Fruit fly (Drosophila melanogaster): Measurements from ENCODE around the gene CG9515.

CG9515 gene

dm6 chr2L:8958046-8958497 lies 15.0 kb upstream of the CG9515 start (continued):
- TF ChIP-seq ash1 (GFP tag; optimal IDR thresholded peaks at IDR 0.05) (peak; percentile 51), disco-r (GFP tag; optimal IDR thresholded peaks at IDR 0.05) (peak; percentile 68), Deaf1 (tag; optimal IDR thresholded peaks at IDR 0.05) (peak; percentile 77), CG1602 (GFP tag; optimal IDR thresholded peaks at IDR 0.05) (peak; percentile 94), HmgZ (tag; optimal IDR thresholded peaks at IDR 0.05) (peak; percentile 91), CG13296 (GFP tag; optimal IDR thresholded peaks at IDR 0.05) (peak; percentile 84), exex (tag; optimal IDR thresholded peaks at IDR 0.05) (peak; percentile 66), CG2875 (GFP tag; optimal IDR thresholded peaks at IDR 0.05) (peak; percentile 89), kay (GFP tag; optimal IDR thresholded peaks at IDR 0.05) (peak; percentile 92), cas (GFP tag; IDR thresholded peaks at IDR 0.05) (peak; percentile 93), Atf3 (GFP tag; optimal IDR thresholded peaks at IDR 0.05) (peak; percentile 96), CHES-1-like (GFP tag; optimal IDR thresholded peaks at IDR 0.05) (peak; percentile 89), sqz (GFP tag; optimal IDR thresholded peaks at IDR 0.05) (peak; percentile 47), slp2 (GFP tag; optimal IDR thresholded peaks at IDR 0.05) (peak; percentile 95), hb (GFP tag; IDR thresholded peaks at IDR 0.05; ENCODE audit: partially characterized antibody) (no peak), CG9797 (GFP tag; optimal IDR thresholded peaks at IDR 0.05) (no peak), ci (GFP tag; IDR thresholded peaks at IDR 0.05) (peak; percentile 98), sisA (GFP tag; IDR thresholded peaks at IDR 0.05) (peak; percentile 98), CG12299 (tag; optimal IDR thresholded peaks at IDR 0.05) (peak; percentile 93), CG3838 (GFP tag; optimal IDR thresholded peaks at IDR 0.05) (peak; percentile 92), bcd (GFP tag; optimal IDR thresholded peaks at IDR 0.05) (peak; percentile 90), chm (GFP tag; IDR thresholded peaks at IDR 0.05) (peak; percentile 98), H15 (GFP tag; IDR thresholded peaks at IDR 0.05) (peak; percentile 98), CG17568 (GFP tag; optimal IDR thresholded peaks at IDR 0.05) (peak; percentile 88), dm (GFP tag; optimal IDR thresholded peaks at IDR 0.05) (peak; percentile 88), jing (GFP tag; optimal IDR thresholded peaks at IDR 0.05) (peak; percentile 91), CG17612 (GFP tag; IDR thresholded peaks at IDR 0.05) (peak; percentile 94), Nf-YB (GFP tag; optimal IDR thresholded peaks at IDR 0.05) (peak; percentile 79), CG34422 (GFP tag; IDR thresholded peaks at IDR 0.05) (peak; percentile 99), klu (GFP tag; IDR thresholded peaks at IDR 0.05) (peak; percentile 94), kni (GFP tag; optimal IDR thresholded peaks at IDR 0.05) (peak; percentile 45), Blimp-1 (GFP tag; optimal IDR thresholded peaks at IDR 0.05) (peak; percentile 93), zf30C (GFP tag; optimal IDR thresholded peaks at IDR 0.05) (peak; percentile 97), z (GFP tag; IDR thresholded peaks at IDR 0.05) (peak; percentile 92), fd96Cb (tag; optimal IDR thresholded peaks at IDR 0.05) (peak; percentile 95), Xbp1 (GFP tag; optimal IDR thresholded peaks at IDR 0.05) (peak; percentile 99), Poxn (GFP tag; IDR thresholded peaks at IDR 0.05) (peak; percentile 73), inv (GFP tag; IDR thresholded peaks at IDR 0.05; ENCODE audit: partially characterized antibody) (no peak), Bgb (GFP tag; IDR thresholded peaks at IDR 0.05; ENCODE audit: partially characterized antibody) (peak; percentile 24; the same call in 1 of the 2 replicates), CG13775 (GFP tag; optimal IDR thresholded peaks at IDR 0.05) (peak; percentile 93), lilli (GFP tag; optimal IDR thresholded peaks at IDR 0.05) (peak; percentile 95), CG3407 (GFP tag; optimal IDR thresholded peaks at IDR 0.05) (peak; percentile 87), pum (GFP tag; optimal IDR thresholded peaks at IDR 0.05) (peak; percentile 93), vvl (GFP tag; IDR thresholded peaks at IDR 0.05) (peak; percentile 99), CG2116 (GFP tag; optimal IDR thresholded peaks at IDR 0.05) (peak; percentile 80), CG13624 (GFP tag; optimal IDR thresholded peaks at IDR 0.05) (peak; percentile 88), CG34224 (GFP tag; IDR thresholded peaks at IDR 0.05; ENCODE audit: partially characterized antibody) (no peak), CG10462 (GFP tag; optimal IDR thresholded peaks at IDR 0.05) (peak; percentile 97), crp (GFP tag; optimal IDR thresholded peaks at IDR 0.05) (peak in 1 of 2 experiments; percentile 65), CG6254 (GFP tag; optimal IDR thresholded peaks at IDR 0.05) (peak; percentile 88)
